Fruit fly (Drosophila melanogaster): ENCODE measurements around the gene RpL4.
A peak's percentile ranks its signal among the peaks of the same experiment; 100 is the strongest.

The RpL4 gene

DNA sequence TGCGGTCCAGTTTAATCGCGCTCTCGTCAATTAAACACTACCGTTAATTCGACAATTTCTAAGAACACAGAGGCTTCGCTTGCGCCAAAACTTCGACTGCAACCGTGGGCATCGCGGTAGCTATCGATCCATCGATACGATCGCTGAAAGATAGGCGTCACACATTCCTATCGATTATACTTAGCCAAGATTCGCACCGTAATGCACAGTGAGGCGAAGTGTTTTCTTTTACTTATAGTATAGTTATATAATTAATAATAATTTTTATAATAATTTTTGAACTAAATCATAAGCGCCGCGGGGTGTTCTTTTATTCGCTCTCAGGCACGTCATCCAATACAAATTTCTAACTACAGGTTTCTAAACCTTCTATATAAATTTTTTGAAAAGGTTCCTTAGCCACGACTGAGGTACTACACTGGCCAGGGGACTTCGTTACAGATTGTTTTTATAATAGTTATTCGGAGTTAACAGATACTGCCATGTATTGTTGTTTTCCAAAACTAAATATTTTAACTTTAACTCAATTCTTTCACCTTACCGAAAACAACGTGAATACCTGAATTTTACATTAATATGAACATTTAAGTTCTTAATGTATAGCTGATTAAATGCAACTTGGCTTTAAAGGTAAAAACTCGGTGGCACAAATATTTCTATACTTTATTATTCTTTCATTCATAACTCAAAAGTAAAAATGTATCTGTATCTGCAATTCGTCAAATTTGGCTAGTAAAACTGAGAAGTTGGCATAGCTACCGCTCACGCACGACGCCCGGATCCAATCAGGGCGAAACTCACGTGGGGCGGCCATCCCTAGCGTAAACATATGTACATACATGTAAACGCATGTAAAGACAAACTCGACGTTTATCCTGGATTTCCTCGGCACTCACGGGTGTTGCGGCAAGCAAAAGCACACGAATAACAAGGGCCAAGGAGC lies 15.4 kb downstream of the RpL4 start, which contains the start of the genes NSD and BOD1 (continued):
- TF ChIP-seq CG6792 (GFP tag; optimal IDR thresholded peaks at IDR 0.05), result peak; percentile 28
- TF ChIP-seq CG11762 (GFP tag; optimal IDR thresholded peaks at IDR 0.05; ENCODE audit: insufficient read depth), result no peak
- peak; percentile 67 for TF ChIP-seq CG10631 (GFP tag; optimal IDR thresholded peaks at IDR 0.05)
- TF ChIP-seq dsx (GFP tag; optimal IDR thresholded peaks at IDR 0.05; ENCODE audit: poor library complexity, severe bottlenecking), result no peak
- no peak for TF ChIP-seq fd85E (GFP tag; optimal IDR thresholded peaks at IDR 0.05)
- no peak for TF ChIP-seq OdsH (GFP tag; optimal IDR thresholded peaks at IDR 0.05)
- TF ChIP-seq Ets96B (tag; optimal IDR thresholded peaks at IDR 0.05), result peak; percentile 1
- TF ChIP-seq CG11294 (GFP tag; IDR thresholded peaks at IDR 0.05), result peak; percentile 46; the same call in 1 of the 2 replicates
- no peak for TF ChIP-seq ss (GFP tag; optimal IDR thresholded peaks at IDR 0.05)
- peak; percentile 48 for TF ChIP-seq esn (GFP tag; optimal IDR thresholded peaks at IDR 0.05)
- peak; percentile 58; the same call in 2 of the 3 replicates for TF ChIP-seq eg (GFP tag; IDR thresholded peaks at IDR 0.05)
- TF ChIP-seq CG16779 (tag; optimal IDR thresholded peaks at IDR 0.05), result no peak
- TF ChIP-seq CG8319 (GFP tag; optimal IDR thresholded peaks at IDR 0.05), result no peak
- peak; percentile 81 for TF ChIP-seq svp (GFP tag)
- no peak for TF ChIP-seq CG6808 (GFP tag; optimal IDR thresholded peaks at IDR 0.05)

- peak; percentile 49 for TF ChIP-seq Eip78C (GFP tag)
- TF ChIP-seq vri (GFP tag; optimal IDR thresholded peaks at IDR 0.05), result no peak
- TF ChIP-seq CG6792 (GFP tag; optimal IDR thresholded peaks at IDR 0.05), result no peak
These were observed 22.8 kb downstream of the RpL4 start for dm6 chr3R:27945398-27945797.

dm6 chr3R:27946555-27947204 lies 24.1 kb downstream of the RpL4 start:
- TF ChIP-seq CG15336 (GFP tag; IDR thresholded peaks at IDR 0.05) (no peak), fkh (GFP tag; optimal IDR thresholded peaks at IDR 0.05) (peak; percentile 85), CG3032 (tag; optimal IDR thresholded peaks at IDR 0.05) (no peak), Ets21C (GFP tag; optimal IDR thresholded peaks at IDR 0.05) (no peak), CG16779 (tag; optimal IDR thresholded peaks at IDR 0.05) (no peak), Eip78C (GFP tag) (peak; percentile 33), fd85E (GFP tag; optimal IDR thresholded peaks at IDR 0.05) (no peak), vri (GFP tag; optimal IDR thresholded peaks at IDR 0.05) (peak; percentile 75), Sox15 (GFP tag; optimal IDR thresholded peaks at IDR 0.05) (no peak), CG32006 (GFP tag; optimal IDR thresholded peaks at IDR 0.05) (no peak), Smox (GFP tag; optimal IDR thresholded peaks at IDR 0.05) (no peak), topi (GFP tag; optimal IDR thresholded peaks at IDR 0.05) (no peak), Blimp-1 (GFP tag; optimal IDR thresholded peaks at IDR 0.05) (no peak), dsx (GFP tag; optimal IDR thresholded peaks at IDR 0.05; ENCODE audit: poor library complexity, severe bottlenecking) (no peak)

DNA sequence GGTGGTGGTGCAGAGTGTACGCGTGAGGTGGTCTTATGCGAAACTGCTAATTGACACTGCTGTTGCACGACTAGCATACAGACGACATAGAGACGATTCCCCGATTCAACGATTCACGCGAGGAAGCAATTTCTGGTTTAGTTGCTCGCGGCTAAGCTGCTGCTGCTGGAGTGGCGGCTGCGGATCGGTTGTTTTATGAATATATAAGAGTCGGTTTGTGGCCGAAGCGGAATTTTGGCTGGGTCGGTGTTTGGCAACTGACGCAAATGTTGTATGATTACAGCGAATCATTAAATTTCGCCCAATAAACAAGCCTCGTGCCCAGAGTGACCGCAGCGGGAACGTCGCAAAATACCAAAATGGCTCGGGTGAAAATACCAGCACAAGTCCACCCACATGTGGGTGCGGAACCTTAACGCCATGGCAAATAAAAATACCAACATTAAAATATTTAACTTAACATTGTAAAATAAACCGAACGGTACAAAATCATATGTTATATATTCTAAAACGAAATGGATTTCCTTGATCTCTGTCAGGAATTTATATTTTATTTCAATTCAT lies 25.1 kb downstream of the RpL4 start, which contains the start of gene mfrn:
TSS of gene mfrn (minus strand) at position 340 of the 564 bp plus-strand sequence.
- TF ChIP-seq CG6808 (GFP tag; optimal IDR thresholded peaks at IDR 0.05), result no peak
- TF ChIP-seq Met (GFP tag; optimal IDR thresholded peaks at IDR 0.05), result no peak
- TF ChIP-seq CG6854 (GFP tag; optimal IDR thresholded peaks at IDR 0.05), result peak; percentile 7

- TF ChIP-seq CG32006 (GFP tag; optimal IDR thresholded peaks at IDR 0.05) (peak; percentile 65), CG10631 (GFP tag; optimal IDR thresholded peaks at IDR 0.05) (no peak), spab (GFP tag; optimal IDR thresholded peaks at IDR 0.05) (no peak), Blimp-1 (GFP tag; optimal IDR thresholded peaks at IDR 0.05) (no peak), CG9139 (GFP tag; optimal IDR thresholded peaks at IDR 0.05) (no peak), topi (GFP tag; optimal IDR thresholded peaks at IDR 0.05) (no peak), salr (GFP tag; optimal IDR thresholded peaks at IDR 0.05) (peak in 1 of 2 experiments; percentile 35), fd59A (GFP tag; optimal IDR thresholded peaks at IDR 0.05) (peak; percentile 25), CG11294 (GFP tag; IDR thresholded peaks at IDR 0.05) (peak; percentile 49; the same call in 1 of the 2 replicates), net (GFP tag; optimal IDR thresholded peaks at IDR 0.05) (peak; percentile 66), CG11762 (GFP tag; optimal IDR thresholded peaks at IDR 0.05; ENCODE audit: insufficient read depth) (no peak), CG31627 (GFP tag; optimal IDR thresholded peaks at IDR 0.05) (peak; percentile 73), dsx (GFP tag; optimal IDR thresholded peaks at IDR 0.05; ENCODE audit: poor library complexity, severe bottlenecking) (peak; percentile 29), svp (GFP tag) (peak; percentile 79), CG3919 (GFP tag; optimal IDR thresholded peaks at IDR 0.05) (no peak), CG6792 (GFP tag; optimal IDR thresholded peaks at IDR 0.05) (peak; percentile 49), CG6854 (GFP tag; optimal IDR thresholded peaks at IDR 0.05) (peak; percentile 26), Gug (GFP tag; IDR thresholded peaks at IDR 0.05) (peak; percentile 46), Hr39 (GFP tag; optimal IDR thresholded peaks at IDR 0.05) (no peak), CG3032 (tag; optimal IDR thresholded peaks at IDR 0.05) (peak; percentile 71)
These were observed 25.8 kb downstream of the RpL4 start, which contains the start of gene Gp93 for dm6 chr3R:27948421-27948906. TSS of gene Gp93 (plus strand) at chr3R:27948711.

Measured in whole organism, prepupa.